Fruit fly (Drosophila melanogaster): ENCODE measurements around the gene tub.

The tub gene

DNA sequence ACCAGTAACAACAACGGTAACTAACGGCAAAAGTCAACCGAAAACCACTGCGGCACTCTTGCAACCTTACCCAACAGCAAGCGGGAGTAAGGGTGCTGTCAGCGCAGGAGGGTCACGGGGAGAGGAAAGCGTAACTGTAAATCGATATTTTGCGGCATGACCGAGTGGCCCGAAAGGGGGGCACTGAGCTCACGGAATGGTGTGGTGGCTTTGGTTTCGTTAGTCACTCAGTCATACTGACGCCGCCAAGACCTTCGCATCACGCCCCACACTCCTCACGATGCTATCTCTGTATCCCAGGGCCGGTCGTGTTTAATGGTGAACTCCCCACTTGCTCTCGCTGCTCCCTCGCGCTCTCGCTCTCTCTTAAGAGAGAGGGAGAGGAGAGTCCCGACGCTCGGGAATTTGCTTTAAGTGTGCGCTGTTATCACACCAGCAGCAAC lies 26.9 kb upstream of the tub start (continued):
- peak; percentile 13 for TF ChIP-seq Sox102F (GFP tag; optimal IDR thresholded peaks at IDR 0.05)
- no peak for TF ChIP-seq achi (GFP tag; optimal IDR thresholded peaks at IDR 0.05)
- TF ChIP-seq dac (GFP tag; optimal IDR thresholded peaks at IDR 0.05) = no peak
- TF ChIP-seq esn (GFP tag; optimal IDR thresholded peaks at IDR 0.05) = peak; percentile 21
- TF ChIP-seq CG10669 (GFP tag; optimal IDR thresholded peaks at IDR 0.05) = no peak
- no peak for TF ChIP-seq fd59A (GFP tag; optimal IDR thresholded peaks at IDR 0.05)
- peak; percentile 19 for TF ChIP-seq CG6854 (GFP tag; optimal IDR thresholded peaks at IDR 0.05)
- no peak for TF ChIP-seq Hr4 (GFP tag; optimal IDR thresholded peaks at IDR 0.05)
- TF ChIP-seq svp (GFP tag) = peak; percentile 89
- no peak; the same call in 2 of the 3 replicates for TF ChIP-seq eg (GFP tag; IDR thresholded peaks at IDR 0.05)
- TF ChIP-seq CG31627 (GFP tag; optimal IDR thresholded peaks at IDR 0.05) = no peak
- TF ChIP-seq Sox14 (GFP tag; optimal IDR thresholded peaks at IDR 0.05) = peak; percentile 12
- peak; percentile 45 for TF ChIP-seq Eip75B (GFP tag; optimal IDR thresholded peaks at IDR 0.05)
- TF ChIP-seq CG1621 (tag; optimal IDR thresholded peaks at IDR 0.05) = peak; percentile 25
- TF ChIP-seq Eip93F (GFP tag; optimal IDR thresholded peaks at IDR 0.05) = no peak
- no peak for TF ChIP-seq CG16779 (tag; optimal IDR thresholded peaks at IDR 0.05)
- TF ChIP-seq CG10631 (GFP tag; optimal IDR thresholded peaks at IDR 0.05) = no peak
- no peak for TF ChIP-seq CG8632 (GFP tag; optimal IDR thresholded peaks at IDR 0.05)
- TF ChIP-seq CG15336 (GFP tag; IDR thresholded peaks at IDR 0.05) = no peak
- no peak for TF ChIP-seq CG6163 (GFP tag; IDR thresholded peaks at IDR 0.05)
- peak; percentile 24 for TF ChIP-seq CG11902 (GFP tag; optimal IDR thresholded peaks at IDR 0.05)
- no peak for TF ChIP-seq acj6 (GFP tag; optimal IDR thresholded peaks at IDR 0.05)
- no peak for TF ChIP-seq CG9139 (GFP tag; optimal IDR thresholded peaks at IDR 0.05)
- no peak for TF ChIP-seq salr (GFP tag; optimal IDR thresholded peaks at IDR 0.05)
- TF ChIP-seq vri (GFP tag; optimal IDR thresholded peaks at IDR 0.05) = peak; percentile 8
- peak; percentile 73 for TF ChIP-seq Eip78C (GFP tag)
- peak; percentile 33; the same call in 1 of the 3 replicates for TF ChIP-seq CG8119 (GFP tag; IDR thresholded peaks at IDR 0.05)
- peak; percentile 11 for TF ChIP-seq net (GFP tag; optimal IDR thresholded peaks at IDR 0.05)
- TF ChIP-seq Hr38 (GFP tag; optimal IDR thresholded peaks at IDR 0.05) = no peak
- TF ChIP-seq Lpt (GFP tag; optimal IDR thresholded peaks at IDR 0.05) = peak; percentile 36

DNA sequence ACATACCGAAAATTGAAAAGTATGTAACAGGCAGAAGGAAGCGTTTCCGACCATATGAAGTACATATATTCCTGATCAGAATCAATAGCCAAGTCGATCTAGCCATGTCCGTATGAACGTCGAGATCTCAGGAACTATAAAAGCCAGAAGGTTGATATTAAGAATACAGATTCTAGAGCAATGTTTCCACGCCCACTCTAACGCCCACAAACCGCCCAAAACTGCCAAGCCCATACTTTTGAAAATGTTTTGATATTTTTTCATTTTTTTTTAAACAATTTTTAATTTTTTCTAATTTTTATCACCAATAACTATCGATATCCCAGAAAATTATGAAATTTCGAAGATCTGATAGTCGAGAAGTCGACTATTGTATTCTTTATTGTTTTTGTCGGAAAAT lies 25.5 kb upstream of the tub start:
- TF ChIP-seq Smox (GFP tag; optimal IDR thresholded peaks at IDR 0.05) = no peak
- no peak for TF ChIP-seq Sox14 (GFP tag; optimal IDR thresholded peaks at IDR 0.05)
- no peak for TF ChIP-seq Eip78C (GFP tag)
- no peak for TF ChIP-seq CG11762 (GFP tag; optimal IDR thresholded peaks at IDR 0.05; ENCODE audit: insufficient read depth)
- TF ChIP-seq svp (GFP tag) = no peak
- TF ChIP-seq CG3919 (GFP tag; optimal IDR thresholded peaks at IDR 0.05) = no peak

DNA sequence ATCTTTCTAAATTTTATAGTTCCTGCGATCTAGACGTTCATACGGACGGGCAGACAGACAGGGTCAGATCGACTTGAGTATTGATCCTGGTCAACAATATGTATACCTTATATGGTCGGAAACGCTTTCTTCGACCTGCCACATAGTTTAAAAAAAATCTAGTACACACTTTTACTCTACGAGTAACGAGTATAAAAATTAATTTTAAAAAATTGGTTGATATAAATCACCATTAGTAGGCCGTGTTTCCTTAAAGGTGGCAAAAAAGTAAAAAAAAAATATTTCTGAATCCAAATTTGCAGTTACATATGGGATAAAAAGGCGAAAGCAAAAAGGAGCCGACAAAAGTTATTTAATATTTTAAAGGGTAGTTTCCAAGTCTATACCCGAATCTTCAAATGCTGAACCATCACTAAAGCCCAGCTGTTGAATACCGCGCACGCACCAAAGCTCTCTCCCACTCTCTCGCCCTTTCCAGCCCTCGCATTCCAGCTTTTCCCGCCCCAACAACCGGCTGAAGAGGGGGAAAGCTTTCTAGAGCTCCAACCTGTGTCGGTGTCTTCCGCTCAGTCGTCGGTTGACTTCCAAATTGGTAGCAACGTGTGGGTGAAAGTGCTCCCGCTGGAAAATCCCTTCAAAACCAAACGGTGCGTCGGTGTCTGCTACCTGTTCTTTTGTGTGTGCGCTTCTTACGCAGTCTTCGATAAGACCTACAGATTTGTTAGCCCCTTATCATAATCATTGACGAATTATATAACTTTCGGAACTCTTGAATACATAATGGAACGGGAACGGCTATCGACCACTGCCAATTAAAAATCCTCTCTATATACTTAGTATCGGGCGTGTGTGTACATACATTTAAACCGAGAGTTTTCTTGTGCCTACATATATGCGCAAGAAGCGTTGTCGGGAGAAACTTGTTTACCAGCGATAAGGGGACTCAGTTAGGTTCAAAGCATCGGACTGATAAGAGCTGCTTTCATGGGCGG lies 8.9 kb upstream of the tub start, which contains the start of gene Sfxn1-3:
Gene Sfxn1-3, plus strand, starts transcription at position 238 of the 992 bp plus-strand sequence.
- TF ChIP-seq Eip75B (GFP tag; optimal IDR thresholded peaks at IDR 0.05) (no peak), Sox102F (GFP tag; optimal IDR thresholded peaks at IDR 0.05) (no peak), CG9139 (GFP tag; optimal IDR thresholded peaks at IDR 0.05) (peak; percentile 70), CG8319 (GFP tag; optimal IDR thresholded peaks at IDR 0.05) (no peak), vri (GFP tag; optimal IDR thresholded peaks at IDR 0.05) (peak; percentile 100), achi (GFP tag; optimal IDR thresholded peaks at IDR 0.05) (no peak), svp (GFP tag) (peak; percentile 86), fd85E (GFP tag; optimal IDR thresholded peaks at IDR 0.05) (no peak), Sox14 (GFP tag; optimal IDR thresholded peaks at IDR 0.05) (peak; percentile 10), CG3919 (GFP tag; optimal IDR thresholded peaks at IDR 0.05) (peak; percentile 67), dac (GFP tag; optimal IDR thresholded peaks at IDR 0.05) (no peak), CG11294 (GFP tag; IDR thresholded peaks at IDR 0.05) (no peak; the same call in 1 of the 2 replicates), Sox15 (GFP tag; optimal IDR thresholded peaks at IDR 0.05) (no peak), CG11902 (GFP tag; optimal IDR thresholded peaks at IDR 0.05) (no peak), CG6163 (GFP tag; IDR thresholded peaks at IDR 0.05) (peak; percentile 68), CG8119 (GFP tag; IDR thresholded peaks at IDR 0.05) (peak; percentile 50; the same call in 2 of the 3 replicates), CG6808 (GFP tag; optimal IDR thresholded peaks at IDR 0.05) (no peak), Ets96B (tag; optimal IDR thresholded peaks at IDR 0.05) (no peak), Eip93F (GFP tag; optimal IDR thresholded peaks at IDR 0.05) (no peak), Gug (GFP tag; IDR thresholded peaks at IDR 0.05) (no peak), Lpt (GFP tag; optimal IDR thresholded peaks at IDR 0.05) (peak; percentile 7), CG6276 (GFP tag; optimal IDR thresholded peaks at IDR 0.05) (no peak), fd59A (GFP tag; optimal IDR thresholded peaks at IDR 0.05) (no peak), Met (GFP tag; optimal IDR thresholded peaks at IDR 0.05) (peak; percentile 54), CG1621 (tag; optimal IDR thresholded peaks at IDR 0.05) (no peak), CG31627 (GFP tag; optimal IDR thresholded peaks at IDR 0.05) (peak; percentile 35), CG11762 (GFP tag; optimal IDR thresholded peaks at IDR 0.05; ENCODE audit: insufficient read depth) (peak; percentile 37), topi (GFP tag; optimal IDR thresholded peaks at IDR 0.05) (peak; percentile 57), Hr39 (GFP tag; optimal IDR thresholded peaks at IDR 0.05) (peak; percentile 22), CG10631 (GFP tag; optimal IDR thresholded peaks at IDR 0.05) (no peak)
